Worm (Caenorhabditis elegans) whole organism, L4 larva: Measurements from ENCODE around the gene Y57G7A.6.

Source experiments
- F10B5.3 ChIP-seq: sonication (generic microtip); optimal IDR thresholded peaks from 2 replicates; lab custom pipeline; 2016; ENCODE audit warnings: mild to moderate bottlenecking, missing genetic modification characterization, missing compliant biosample characterization
- F37D6.2 ChIP-seq: sonication (generic microtip); optimal IDR thresholded peaks from 2 replicates; lab custom pipeline; 2016; ENCODE audit warnings: mild to moderate bottlenecking, missing genetic modification characterization, missing compliant biosample characterization
- T26A8.4 ChIP-seq: fragments of 200-800 bp; sonication (Bioruptor generic); IDR thresholded peaks from 2 replicates; pipeline ENCODE4 v1.3.6; 2022; ENCODE audit warnings: missing genetic modification characterization, missing compliant biosample characterization
- Y48G9A.11 ChIP-seq: fragments of 200-800 bp; sonication (Bioruptor generic); IDR thresholded peaks from 2 replicates; pipeline ENCODE4 v1.3.6; 2022; ENCODE audit warnings: missing genetic modification reagents, missing genetic modification characterization, missing compliant biosample characterization
- ZK546.5 ChIP-seq, 2 experiments: sonication (generic microtip); optimal IDR thresholded peaks; 2 replicates each; lab custom pipeline; 2017; ENCODE audit warnings: missing biosample characterization in 2 of 2, missing genetic modification characterization in 2 of 2
- aha-1 ChIP-seq: fragments of 150-350 bp; peaks from one replicate; lab custom pipeline; 2014; ENCODE audit warnings: missing biosample characterization, missing genetic modification characterization
- arid-1 ChIP-seq: fragments of 200-800 bp; sonication (Bioruptor generic); conservative IDR thresholded peaks from 2 replicates; pipeline ENCODE4 v1.3.6; 2022; ENCODE audit warnings: missing genetic modification reagents, missing genetic modification characterization, missing compliant biosample characterization
- ceh-28 ChIP-seq: fragments of 150-350 bp; optimal IDR thresholded peaks from 2 replicates; lab custom pipeline; 2014; ENCODE audit warnings: missing biosample characterization, missing genetic modification reagents, missing genetic modification characterization
- ceh-44 ChIP-seq: fragments of 200-800 bp; sonication (Bioruptor generic); IDR thresholded peaks from 2 replicates; pipeline ENCODE4 v1.3.6; 2022; ENCODE audit warnings: missing genetic modification reagents, missing genetic modification characterization, missing compliant biosample characterization
- ceh-82 ChIP-seq: sonication (generic microtip); optimal IDR thresholded peaks from 2 replicates; lab custom pipeline; 2017; ENCODE audit warnings: missing biosample characterization, missing genetic modification characterization
- cey-2 ChIP-seq: sonication (generic microtip); optimal IDR thresholded peaks from 3 replicates; lab custom pipeline; 2017; ENCODE audit warnings: missing genetic modification characterization, mild to moderate bottlenecking, missing compliant biosample characterization, antibody characterized with exemption, borderline replicate concordance; ENCODE audit not compliant: insufficient read depth
- ctbp-1 ChIP-seq: fragments of 200-800 bp; sonication (Bioruptor generic); IDR thresholded peaks from 2 replicates; pipeline ENCODE4 v1.3.6; 2022; ENCODE audit warnings: missing genetic modification reagents, missing genetic modification characterization, missing compliant biosample characterization
- daf-19 ChIP-seq: fragments of 200-800 bp; sonication (Bioruptor generic); conservative IDR thresholded peaks from 2 replicates; pipeline ENCODE4 v1.3.6; 2022; ENCODE audit warnings: missing genetic modification characterization, missing compliant biosample characterization
- daf-8 ChIP-seq: fragments of 200-800 bp; sonication (Bioruptor generic); IDR thresholded peaks from 2 replicates; pipeline ENCODE4 v1.3.6; 2022; ENCODE audit warnings: missing genetic modification characterization, missing compliant biosample characterization
- dmd-9 ChIP-seq: fragments of 200-800 bp; sonication (Bioruptor generic); IDR thresholded peaks from 2 replicates; pipeline ENCODE4 v1.3.6; 2022; ENCODE audit warnings: missing genetic modification reagents, missing genetic modification characterization, missing compliant biosample characterization
- duxl-1 ChIP-seq: sonication (generic microtip); optimal IDR thresholded peaks from 2 replicates; lab custom pipeline; 2016; ENCODE audit warnings: mild to moderate bottlenecking, missing genetic modification characterization, moderate library complexity, missing compliant biosample characterization; ENCODE audit not compliant: poor library complexity
- egl-43 ChIP-seq: fragments of 200-800 bp; sonication (Bioruptor generic); IDR thresholded peaks from 2 replicates; pipeline ENCODE4 v1.3.6; 2022; ENCODE audit warnings: missing genetic modification reagents, missing genetic modification characterization, missing compliant biosample characterization
- fkh-10 ChIP-seq: fragments of 150-350 bp; optimal IDR thresholded peaks from 2 replicates; lab custom pipeline; 2014; ENCODE audit warnings: missing biosample characterization, missing genetic modification reagents, missing genetic modification characterization
- fos-1 ChIP-seq: fragments of 150-350 bp; optimal IDR thresholded peaks from 2 replicates; lab custom pipeline; 2014; ENCODE audit warnings: missing biosample characterization, missing genetic modification characterization
- gei-8 ChIP-seq: fragments of 200-800 bp; sonication (Bioruptor generic); optimal IDR thresholded peaks from 2 replicates; lab custom pipeline; 2018; ENCODE audit warnings: mild to moderate bottlenecking, missing genetic modification characterization, missing compliant biosample characterization
- hif-1 ChIP-seq, 2 experiments: sonication (generic microtip); optimal IDR thresholded peaks; 2 replicates each; lab custom pipeline; 2016 to 2017; ENCODE audit warnings: missing compliant biosample characterization in 2 of 2, missing genetic modification characterization in 2 of 2, missing genetic modification reagents in 2 of 2, missing genotype in 2 of 2, mild to moderate bottlenecking in 1 of 2
- hlh-30 ChIP-seq: sonication (generic microtip); optimal IDR thresholded peaks from 2 replicates; lab custom pipeline; 2017; ENCODE audit warnings: antibody characterized with exemption, mild to moderate bottlenecking, missing genetic modification characterization, missing compliant biosample characterization; ENCODE audit not compliant: insufficient read depth
- hmg-1.1 ChIP-seq: fragments of 200-800 bp; sonication (Bioruptor generic); IDR thresholded peaks from 2 replicates; pipeline ENCODE4 v1.3.6; 2022; ENCODE audit warnings: missing genetic modification reagents, missing genetic modification characterization, missing compliant biosample characterization
- lin-1 ChIP-seq: fragments of 200-800 bp; sonication (Bioruptor generic); IDR thresholded peaks from 2 replicates; pipeline ENCODE4 v1.3.6; 2022; ENCODE audit warnings: missing genetic modification reagents, missing genetic modification characterization, missing compliant biosample characterization
- lin-15B ChIP-seq: fragments of 150-350 bp; sonication (generic microtip); optimal IDR thresholded peaks from 3 replicates; lab custom pipeline; 2014; ENCODE audit warnings: missing biosample characterization, missing genetic modification characterization
- lin-29 ChIP-seq: fragments of 200-800 bp; sonication (Bioruptor generic); IDR thresholded peaks from 2 replicates; pipeline ENCODE4 v1.3.6; 2022; ENCODE audit warnings: missing genetic modification reagents, missing genetic modification characterization, missing compliant biosample characterization
- lin-39 ChIP-seq: fragments of 150-350 bp; optimal IDR thresholded peaks from 2 replicates; lab custom pipeline; 2014; ENCODE audit warnings: missing biosample characterization, missing genetic modification reagents, missing genetic modification characterization
- lir-3 ChIP-seq: sonication (generic microtip); optimal IDR thresholded peaks from 2 replicates; lab custom pipeline; 2016; ENCODE audit warnings: mild to moderate bottlenecking, missing genetic modification characterization, missing compliant biosample characterization
- lsy-2 ChIP-seq, 2 experiments: fragments of 150-350 bp in 1 of 2; sonication (generic microtip) in 1 of 2; optimal IDR thresholded peaks; 2 replicates each; lab custom pipeline; 2014 to 2017; ENCODE audit warnings: missing biosample characterization in 2 of 2, missing genetic modification characterization in 2 of 2
- madf-5 ChIP-seq, 2 experiments: fragments of 200-800 bp; sonication (Bioruptor generic); IDR thresholded peaks; 2 replicates each; pipeline ENCODE4 v1.3.6; 2022; ENCODE audit warnings: missing compliant biosample characterization in 2 of 2, missing genetic modification characterization in 2 of 2
- madf-9 ChIP-seq: fragments of 200-800 bp; sonication (Bioruptor generic); conservative IDR thresholded peaks from 2 replicates; pipeline ENCODE4 v1.3.6; 2022; ENCODE audit warnings: missing genetic modification reagents, missing genetic modification characterization, missing compliant biosample characterization
- mep-1 ChIP-seq: fragments of 150-350 bp; sonication (generic microtip); optimal IDR thresholded peaks from 3 replicates; lab custom pipeline; 2014; ENCODE audit warnings: missing biosample characterization, missing genetic modification characterization
- mxl-3 ChIP-seq: fragments of 200-800 bp; sonication (Bioruptor generic); optimal IDR thresholded peaks from 2 replicates; lab custom pipeline; 2018; ENCODE audit warnings: mild to moderate bottlenecking, missing genetic modification characterization, missing compliant biosample characterization
- nhr-102 ChIP-seq: sonication (generic microtip); optimal IDR thresholded peaks from 2 replicates; lab custom pipeline; 2016; ENCODE audit warnings: mild to moderate bottlenecking, missing genetic modification characterization, moderate library complexity, missing compliant biosample characterization
- nhr-11 ChIP-seq: fragments of 150-350 bp; optimal IDR thresholded peaks from 2 replicates; lab custom pipeline; 2014; ENCODE audit warnings: missing biosample characterization, missing genetic modification characterization
- nhr-25 ChIP-seq: sonication (generic microtip); optimal IDR thresholded peaks from 2 replicates; lab custom pipeline; 2017; ENCODE audit warnings: missing genetic modification characterization, mild to moderate bottlenecking, missing compliant biosample characterization, antibody characterized with exemption, moderate library complexity, borderline replicate concordance; ENCODE audit not compliant: insufficient read depth
- nhr-42 ChIP-seq: fragments of 200-800 bp; sonication (Bioruptor generic); IDR thresholded peaks from 2 replicates; pipeline ENCODE4 v1.3.6; 2022; ENCODE audit warnings: missing genetic modification characterization, missing compliant biosample characterization
- nhr-48 ChIP-seq: sonication (generic microtip); optimal IDR thresholded peaks from 2 replicates; lab custom pipeline; 2016; ENCODE audit warnings: mild to moderate bottlenecking, missing genetic modification characterization, missing compliant biosample characterization
- nhr-6 ChIP-seq: fragments of 150-350 bp; optimal IDR thresholded peaks from 2 replicates; lab custom pipeline; 2014; ENCODE audit warnings: missing biosample characterization, missing genetic modification characterization
- nhr-77 ChIP-seq: fragments of 150-350 bp; optimal IDR thresholded peaks from 2 replicates; lab custom pipeline; 2014; ENCODE audit warnings: missing biosample characterization, missing genetic modification characterization
- pha-4 ChIP-seq, 2 experiments: fragments of 150-350 bp in 1 of 2; fragments of 200-800 bp in 1 of 2; sonication (Bioruptor generic) in 1 of 2; IDR thresholded peaks in 1 of 2; optimal IDR thresholded peaks in 1 of 2; 2 replicates each; pipeline versions ENCODE4 v1.3.6 to Lab custom; 2014 to 2022; ENCODE audit warnings: missing genetic modification characterization in 2 of 2, missing genetic modification reagents in 2 of 2, missing biosample characterization in 1 of 2, missing compliant biosample characterization in 1 of 2
- pqm-1 ChIP-seq: sonication (generic microtip); optimal IDR thresholded peaks from 2 replicates; lab custom pipeline; 2017; ENCODE audit warnings: missing biosample characterization, missing genetic modification characterization
- rbr-2 ChIP-seq: sonication (generic microtip); optimal IDR thresholded peaks from 2 replicates; lab custom pipeline; 2016; ENCODE audit warnings: missing genotype, missing genetic modification characterization, missing compliant biosample characterization
- saeg-2 ChIP-seq: fragments of 200-800 bp; sonication (Bioruptor generic); IDR thresholded peaks from 2 replicates; pipeline ENCODE4 v1.3.6; 2022; ENCODE audit warnings: missing genetic modification reagents, missing genetic modification characterization, missing compliant biosample characterization
- snpc-1.2 ChIP-seq: fragments of 200-800 bp; sonication (Bioruptor generic); IDR thresholded peaks from 2 replicates; pipeline ENCODE4 v1.3.6; 2022; ENCODE audit warnings: missing genetic modification reagents, missing genetic modification characterization, missing compliant biosample characterization
- snpc-4 ChIP-seq: fragments of 150-350 bp; optimal IDR thresholded peaks from 2 replicates; lab custom pipeline; 2014; ENCODE audit warnings: missing biosample characterization, missing genetic modification characterization
- tag-97 ChIP-seq: fragments of 200-800 bp; sonication (Bioruptor generic); IDR thresholded peaks from 2 replicates; pipeline ENCODE4 v1.3.6; 2022; ENCODE audit warnings: missing genetic modification characterization, missing compliant biosample characterization
- unc-62 ChIP-seq, 3 experiments: fragments of 150-350 bp in 1 of 3; sonication (generic microtip); optimal IDR thresholded peaks in 2 of 3; peaks in 1 of 3; 1 replicate in 1 of 3; 2 replicates in 2 of 3; lab custom pipeline; 2014 to 2017; ENCODE audit warnings: missing biosample characterization in 3 of 3, missing genetic modification characterization in 3 of 3, missing genetic modification reagents in 3 of 3, missing genotype in 1 of 3
- zip-11 ChIP-seq: fragments of 200-800 bp; sonication (Bioruptor generic); IDR thresholded peaks from 2 replicates; pipeline ENCODE4 v1.3.6; 2022; ENCODE audit warnings: missing genetic modification characterization, missing compliant biosample characterization

The Y57G7A.6 gene

DNA sequence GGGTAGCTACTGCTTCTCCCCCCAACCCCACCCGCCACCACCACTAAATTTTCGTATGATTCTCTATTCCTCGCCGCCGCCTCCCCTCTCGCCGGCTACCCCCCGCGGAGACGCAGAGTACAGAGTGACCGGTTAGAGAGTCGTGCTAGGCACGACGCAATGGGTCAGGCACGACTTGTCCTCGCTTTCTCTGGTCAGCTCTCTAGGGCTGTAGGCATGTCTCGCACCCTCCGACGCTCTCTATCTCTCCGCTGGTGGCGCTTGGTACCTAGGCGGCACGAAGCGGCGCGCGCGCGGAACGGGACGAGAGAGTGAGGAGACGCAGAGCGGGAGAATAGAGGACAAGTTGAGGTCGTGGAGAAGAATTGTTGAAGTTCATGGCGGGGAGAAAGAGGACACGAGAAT lies 38.6 kb downstream of the Y57G7A.6 start (continued):
- TF ChIP-seq lir-3: peak; percentile 25
- TF ChIP-seq hlh-30 (tag; lab: Kevin White, UChicago): peak; percentile 92
- peak; percentile 89 for TF ChIP-seq egl-43 (GFP tag; lab: Robert Waterston, UW)
- TF ChIP-seq Y48G9A.11 (GFP tag; lab: Robert Waterston, UW): no peak
- peak; percentile 43 for TF ChIP-seq F37D6.2 (tag; lab: Kevin White, UChicago)
- peak; percentile 81 for TF ChIP-seq duxl-1 (tag; lab: Kevin White, UChicago)
- TF ChIP-seq mxl-3 (GFP tag; lab: Kevin White, UChicago): peak; percentile 99
- peak; percentile 39 for TF ChIP-seq nhr-11 (tag; lab: Kevin White, UChicago)
- peak; percentile 99 for TF ChIP-seq aha-1 (tag; lab: Kevin White, UChicago)
- TF ChIP-seq snpc-4: no peak
- TF ChIP-seq snpc-1.2: peak; percentile 61; the same call in 1 of the 2 replicates
- no peak for TF ChIP-seq dmd-9
- peak; percentile 80 for TF ChIP-seq rbr-2 (tag; lab: Kevin White, UChicago)
- TF ChIP-seq mep-1: peak; percentile 85
- TF ChIP-seq unc-62 (GFP tag; optimal IDR thresholded peaks at IDR 0.05 in 1 of 2; lab: Kevin White, UChicago): peak in 1 of 2 experiments; percentile 99
- no peak for TF ChIP-seq unc-62 (tag; optimal IDR thresholded peaks at IDR 0.05; lab: Kevin White, UChicago)
- TF ChIP-seq fkh-10: peak; percentile 62
- peak; percentile 97 for TF ChIP-seq nhr-48 (tag; lab: Kevin White, UChicago)
- peak; percentile 53 for TF ChIP-seq gei-8 (GFP tag; lab: Kevin White, UChicago)
- TF ChIP-seq hmg-1.1: peak; percentile 93
- peak; percentile 53 for TF ChIP-seq nhr-77 (tag; lab: Kevin White, UChicago)
- peak; percentile 80 for TF ChIP-seq nhr-42 (GFP tag; lab: Robert Waterston, UW)
- peak; percentile 77; the same call in 1 of the 2 replicates for TF ChIP-seq pha-4 (GFP tag; IDR thresholded peaks at IDR 0.05; lab: Robert Waterston, UW)
- no peak for TF ChIP-seq pha-4 (tag; optimal IDR thresholded peaks at IDR 0.05; lab: Kevin White, UChicago)
- TF ChIP-seq ZK546.5 (tag; optimal IDR thresholded peaks at IDR 0.05; lab: Kevin White, UChicago): no peak
- TF ChIP-seq madf-5 (GFP tag; IDR thresholded peaks at IDR 0.05; lab: Robert Waterston, UW): peak; percentile 24 to 87; a peak in 2 of 4 replicates
- no peak for TF ChIP-seq daf-8 (GFP tag; lab: Robert Waterston, UW)
- no peak for TF ChIP-seq zip-11 (GFP tag; lab: Robert Waterston, UW)
- peak; percentile 69 to 75 for TF ChIP-seq lsy-2 (tag; optimal IDR thresholded peaks at IDR 0.05; lab: Kevin White, UChicago)
- TF ChIP-seq ceh-28: peak; percentile 60
- no peak for TF ChIP-seq pqm-1 (tag; lab: Kevin White, UChicago)
- TF ChIP-seq ceh-44 (GFP tag; lab: Robert Waterston, UW): 0 out of 2 replicates have a peak, but pooled peaks have one; percentile 32
- TF ChIP-seq ctbp-1: peak; percentile 83
- peak; percentile 76 for TF ChIP-seq nhr-25 (tag; lab: Kevin White, UChicago)
- peak; percentile 77 for TF ChIP-seq lin-1 (GFP tag; lab: Robert Waterston, UW)
- TF ChIP-seq nhr-6 (tag; lab: Kevin White, UChicago): peak; percentile 58
- TF ChIP-seq F10B5.3 (tag; lab: Kevin White, UChicago): peak; percentile 61
- peak; percentile 35 for TF ChIP-seq cey-2 (tag; lab: Kevin White, UChicago)
- TF ChIP-seq saeg-2: peak; percentile 88
- TF ChIP-seq tag-97 (GFP tag; lab: Robert Waterston, UW): no peak
- no peak for TF ChIP-seq lin-15B (tag; lab: Kevin White, UChicago)
- TF ChIP-seq ceh-82 (tag; lab: Kevin White, UChicago): no peak
- peak; percentile 100 for TF ChIP-seq madf-9
- peak; percentile 75 for TF ChIP-seq lin-29 (GFP tag; lab: Robert Waterston, UW)
- TF ChIP-seq arid-1 (GFP tag; lab: Robert Waterston, UW): peak; percentile 63
- TF ChIP-seq fos-1 (tag; lab: Kevin White, UChicago): no peak
- peak; percentile 95 for TF ChIP-seq T26A8.4
- TF ChIP-seq daf-19 (GFP tag; lab: Robert Waterston, UW): no peak
- peak in 1 of 2 experiments; percentile 84 for TF ChIP-seq hif-1 (tag; optimal IDR thresholded peaks at IDR 0.05; lab: Kevin White, UChicago)
- TF ChIP-seq nhr-102 (tag; lab: Kevin White, UChicago): peak; percentile 84
- TF ChIP-seq lin-39 (tag; lab: Kevin White, UChicago): no peak
